Worm (Caenorhabditis elegans) whole organism, L4 larva: ENCODE data around the gene R01H2.4.

Experiments
- F26F4.8 ChIP-seq: fragments of 200-800 bp; sonication (Bioruptor generic); conservative IDR thresholded peaks from 2 replicates; pipeline ENCODE4 v1.3.6; 2022; ENCODE audit warnings: missing genetic modification characterization, missing compliant biosample characterization
- F44E2.7 ChIP-seq: fragments of 200-800 bp; sonication (Bioruptor generic); IDR thresholded peaks from 2 replicates; pipeline ENCODE4 v2.1.2; 2022; ENCODE audit warnings: missing genetic modification characterization, missing compliant biosample characterization
- R02D3.7 ChIP-seq: fragments of 150-350 bp; sonication (generic microtip); optimal IDR thresholded peaks from 3 replicates; lab custom pipeline; 2014; ENCODE audit warnings: missing biosample characterization, missing genetic modification characterization
- T26A8.4 ChIP-seq: fragments of 200-800 bp; sonication (Bioruptor generic); IDR thresholded peaks from 2 replicates; pipeline ENCODE4 v1.3.6; 2022; ENCODE audit warnings: missing genetic modification characterization, missing compliant biosample characterization
- Y105C5A.15 ChIP-seq: fragments of 200-800 bp; sonication (Bioruptor generic); IDR thresholded peaks from 2 replicates; pipeline ENCODE4 v1.3.6; 2022; ENCODE audit warnings: missing genetic modification characterization, missing compliant biosample characterization
- Y48G9A.11 ChIP-seq: fragments of 200-800 bp; sonication (Bioruptor generic); IDR thresholded peaks from 2 replicates; pipeline ENCODE4 v1.3.6; 2022; ENCODE audit warnings: missing genetic modification reagents, missing genetic modification characterization, missing compliant biosample characterization
- Y5F2A.4 ChIP-seq: fragments of 200-800 bp; sonication (Bioruptor generic); optimal IDR thresholded peaks from 2 replicates; lab custom pipeline; 2018; ENCODE audit warnings: mild to moderate bottlenecking, missing genetic modification characterization, missing compliant biosample characterization
- ZK546.5 ChIP-seq, 2 experiments: sonication (generic microtip); optimal IDR thresholded peaks; 2 replicates each; lab custom pipeline; 2017; ENCODE audit warnings: missing biosample characterization in 2 of 2, missing genetic modification characterization in 2 of 2
- aha-1 ChIP-seq: fragments of 150-350 bp; peaks from one replicate; lab custom pipeline; 2014; ENCODE audit warnings: missing biosample characterization, missing genetic modification characterization
- aly-2 ChIP-seq: sonication (generic microtip); optimal IDR thresholded peaks from 2 replicates; lab custom pipeline; 2018; ENCODE audit warnings: missing biosample characterization, missing genetic modification characterization
- ama-1 ChIP-seq: fragments of 150-350 bp; optimal IDR thresholded peaks from 2 replicates; lab custom pipeline; 2014; ENCODE audit warnings: inconsistent platforms, mixed read lengths
- arid-1 ChIP-seq: fragments of 200-800 bp; sonication (Bioruptor generic); conservative IDR thresholded peaks from 2 replicates; pipeline ENCODE4 v1.3.6; 2022; ENCODE audit warnings: missing genetic modification reagents, missing genetic modification characterization, missing compliant biosample characterization
- ctbp-1 ChIP-seq: fragments of 200-800 bp; sonication (Bioruptor generic); IDR thresholded peaks from 2 replicates; pipeline ENCODE4 v1.3.6; 2022; ENCODE audit warnings: missing genetic modification reagents, missing genetic modification characterization, missing compliant biosample characterization
- daf-8 ChIP-seq: fragments of 200-800 bp; sonication (Bioruptor generic); IDR thresholded peaks from 2 replicates; pipeline ENCODE4 v1.3.6; 2022; ENCODE audit warnings: missing genetic modification characterization, missing compliant biosample characterization
- dpl-1 ChIP-seq: fragments of 150-350 bp; optimal IDR thresholded peaks from 2 replicates; lab custom pipeline; 2014; ENCODE audit warnings: missing biosample characterization, missing genetic modification reagents, missing genetic modification characterization
- egl-27 ChIP-seq: sonication (generic microtip); optimal IDR thresholded peaks from 3 replicates; lab custom pipeline; 2017; ENCODE audit warnings: missing biosample characterization, missing genetic modification reagents, missing genetic modification characterization
- fos-1 ChIP-seq: fragments of 150-350 bp; optimal IDR thresholded peaks from 2 replicates; lab custom pipeline; 2014; ENCODE audit warnings: missing biosample characterization, missing genetic modification characterization
- hif-1 ChIP-seq, 2 experiments: sonication (generic microtip); optimal IDR thresholded peaks; 2 replicates each; lab custom pipeline; 2016 to 2017; ENCODE audit warnings: missing compliant biosample characterization in 2 of 2, missing genetic modification characterization in 2 of 2, missing genetic modification reagents in 2 of 2, missing genotype in 2 of 2, mild to moderate bottlenecking in 1 of 2
- hmg-1.1 ChIP-seq: fragments of 200-800 bp; sonication (Bioruptor generic); IDR thresholded peaks from 2 replicates; pipeline ENCODE4 v1.3.6; 2022; ENCODE audit warnings: missing genetic modification reagents, missing genetic modification characterization, missing compliant biosample characterization
- jun-1 ChIP-seq: fragments of 150-350 bp; optimal IDR thresholded peaks from 2 replicates; lab custom pipeline; 2014; ENCODE audit warnings: missing biosample characterization, missing genetic modification reagents, missing genetic modification characterization
- lin-15B ChIP-seq: fragments of 150-350 bp; sonication (generic microtip); optimal IDR thresholded peaks from 3 replicates; lab custom pipeline; 2014; ENCODE audit warnings: missing biosample characterization, missing genetic modification characterization
- lin-39 ChIP-seq: fragments of 150-350 bp; optimal IDR thresholded peaks from 2 replicates; lab custom pipeline; 2014; ENCODE audit warnings: missing biosample characterization, missing genetic modification reagents, missing genetic modification characterization
- lsy-2 ChIP-seq, 2 experiments: fragments of 150-350 bp in 1 of 2; sonication (generic microtip) in 1 of 2; optimal IDR thresholded peaks; 2 replicates each; lab custom pipeline; 2014 to 2017; ENCODE audit warnings: missing biosample characterization in 2 of 2, missing genetic modification characterization in 2 of 2
- madf-5 ChIP-seq, 2 experiments: fragments of 200-800 bp; sonication (Bioruptor generic); IDR thresholded peaks; 2 replicates each; pipeline ENCODE4 v1.3.6; 2022; ENCODE audit warnings: missing compliant biosample characterization in 2 of 2, missing genetic modification characterization in 2 of 2
- mdl-1 ChIP-seq, 2 experiments: fragments of 150-350 bp in 1 of 2; sonication (generic microtip) in 1 of 2; optimal IDR thresholded peaks; 2 replicates each; lab custom pipeline; 2014 to 2017; ENCODE audit warnings: missing biosample characterization in 2 of 2, missing genetic modification characterization in 2 of 2
- mdt-29 ChIP-seq: fragments of 200-800 bp; sonication (Bioruptor generic); IDR thresholded peaks from 2 replicates; pipeline ENCODE4 v1.3.6; 2022; ENCODE audit warnings: missing genetic modification reagents, missing genetic modification characterization, missing compliant biosample characterization
- mep-1 ChIP-seq: fragments of 150-350 bp; sonication (generic microtip); optimal IDR thresholded peaks from 3 replicates; lab custom pipeline; 2014; ENCODE audit warnings: missing biosample characterization, missing genetic modification characterization
- mxl-2 ChIP-seq: fragments of 200-800 bp; sonication (Bioruptor generic); conservative IDR thresholded peaks from 2 replicates; pipeline ENCODE4 v1.3.6; 2022; ENCODE audit warnings: missing genetic modification reagents, missing genetic modification characterization, missing compliant biosample characterization
- nhr-28 ChIP-seq: fragments of 150-350 bp; optimal IDR thresholded peaks from 2 replicates; lab custom pipeline; 2014; ENCODE audit warnings: missing biosample characterization, missing genetic modification characterization
- nhr-42 ChIP-seq: fragments of 200-800 bp; sonication (Bioruptor generic); IDR thresholded peaks from 2 replicates; pipeline ENCODE4 v1.3.6; 2022; ENCODE audit warnings: missing genetic modification characterization, missing compliant biosample characterization
- nhr-6 ChIP-seq: fragments of 150-350 bp; optimal IDR thresholded peaks from 2 replicates; lab custom pipeline; 2014; ENCODE audit warnings: missing biosample characterization, missing genetic modification characterization
- php-3 ChIP-seq: fragments of 200-800 bp; sonication (Bioruptor generic); IDR thresholded peaks from 2 replicates; pipeline ENCODE4 v1.3.6; 2022; ENCODE audit warnings: missing genetic modification reagents, missing genetic modification characterization, missing compliant biosample characterization
- saeg-2 ChIP-seq: fragments of 200-800 bp; sonication (Bioruptor generic); IDR thresholded peaks from 2 replicates; pipeline ENCODE4 v1.3.6; 2022; ENCODE audit warnings: missing genetic modification reagents, missing genetic modification characterization, missing compliant biosample characterization
- snpc-1.2 ChIP-seq: fragments of 200-800 bp; sonication (Bioruptor generic); IDR thresholded peaks from 2 replicates; pipeline ENCODE4 v1.3.6; 2022; ENCODE audit warnings: missing genetic modification reagents, missing genetic modification characterization, missing compliant biosample characterization
- spr-1 ChIP-seq: sonication (generic microtip); optimal IDR thresholded peaks from 2 replicates; lab custom pipeline; 2016; ENCODE audit warnings: mild to moderate bottlenecking, missing genetic modification characterization, missing compliant biosample characterization
- tra-1 ChIP-seq: fragments of 200-800 bp; sonication (Bioruptor generic); IDR thresholded peaks from 2 replicates; pipeline ENCODE4 v1.3.6; 2022; ENCODE audit warnings: missing genetic modification reagents, missing genetic modification characterization, missing compliant biosample characterization
- vab-7 ChIP-seq: fragments of 200-800 bp; sonication (Bioruptor generic); IDR thresholded peaks from 2 replicates; pipeline ENCODE4 v1.3.6; 2022; ENCODE audit warnings: missing genetic modification reagents, missing genetic modification characterization, missing compliant biosample characterization
- zfp-2 ChIP-seq: sonication (generic microtip); optimal IDR thresholded peaks from 2 replicates; lab custom pipeline; 2016; ENCODE audit warnings: mild to moderate bottlenecking, missing genetic modification characterization, missing compliant biosample characterization
- zip-11 ChIP-seq: fragments of 200-800 bp; sonication (Bioruptor generic); IDR thresholded peaks from 2 replicates; pipeline ENCODE4 v1.3.6; 2022; ENCODE audit warnings: missing genetic modification characterization, missing compliant biosample characterization
- zip-2 ChIP-seq: fragments of 150-350 bp; optimal IDR thresholded peaks from 2 replicates; lab custom pipeline; 2014; ENCODE audit warnings: missing biosample characterization, missing genetic modification characterization

Gene R01H2.4

DNA sequence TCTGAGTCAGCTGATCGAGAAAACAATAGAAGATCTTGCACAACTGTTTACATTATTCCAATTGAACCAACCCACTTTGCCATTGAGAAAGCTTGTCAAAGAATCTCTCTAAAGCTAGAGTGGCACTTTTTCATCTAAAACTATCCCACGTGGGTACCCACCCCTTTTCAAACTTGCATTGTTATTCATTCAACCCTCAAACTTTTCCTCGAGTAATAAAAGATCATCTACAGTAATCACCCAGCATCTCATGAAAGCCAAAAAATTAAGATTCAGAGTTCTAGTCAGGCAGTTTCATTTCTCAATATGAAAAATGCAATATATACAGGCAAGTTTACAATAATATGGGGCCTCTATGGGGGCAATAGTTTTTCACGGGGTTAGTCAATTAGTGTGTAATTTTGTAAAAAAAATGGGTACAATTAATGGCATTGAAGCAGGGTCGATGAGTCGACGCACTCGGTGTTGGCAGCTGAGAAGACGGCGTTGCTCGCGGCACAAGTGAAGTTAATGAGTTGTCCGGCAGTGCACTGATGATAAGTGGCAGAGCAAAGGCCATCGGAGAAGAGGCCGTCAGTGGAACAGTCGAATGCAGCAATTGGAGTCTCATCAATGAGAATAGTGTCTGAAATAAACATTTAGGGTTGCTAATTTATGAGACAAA lies 37.9 kb upstream of the R01H2.4 start (continued):
- TF ChIP-seq dpl-1 (GFP tag; lab: Kevin White, UChicago) (no peak), F26F4.8 (GFP tag; lab: Robert Waterston, UW) (no peak), mxl-2 (GFP tag; lab: Robert Waterston, UW) (no peak), ama-1 (lab: Kevin White, UChicago) (no peak), nhr-42 (GFP tag; lab: Robert Waterston, UW) (no peak), zfp-2 (no peak), jun-1 (tag; lab: Kevin White, UChicago) (no peak), hif-1 (tag; optimal IDR thresholded peaks at IDR 0.05; lab: Kevin White, UChicago) (no peak), vab-7 (GFP tag; lab: Robert Waterston, UW) (no peak), madf-5 (GFP tag; IDR thresholded peaks at IDR 0.05; lab: Robert Waterston, UW) (peak in 1 of 2 experiments; percentile 35; a peak in 1 of 4 replicates), arid-1 (GFP tag; lab: Robert Waterston, UW) (0 out of 2 replicates have a peak, but pooled peaks have one; percentile 20), fos-1 (tag; lab: Kevin White, UChicago) (no peak), zip-2 (no peak)

DNA sequence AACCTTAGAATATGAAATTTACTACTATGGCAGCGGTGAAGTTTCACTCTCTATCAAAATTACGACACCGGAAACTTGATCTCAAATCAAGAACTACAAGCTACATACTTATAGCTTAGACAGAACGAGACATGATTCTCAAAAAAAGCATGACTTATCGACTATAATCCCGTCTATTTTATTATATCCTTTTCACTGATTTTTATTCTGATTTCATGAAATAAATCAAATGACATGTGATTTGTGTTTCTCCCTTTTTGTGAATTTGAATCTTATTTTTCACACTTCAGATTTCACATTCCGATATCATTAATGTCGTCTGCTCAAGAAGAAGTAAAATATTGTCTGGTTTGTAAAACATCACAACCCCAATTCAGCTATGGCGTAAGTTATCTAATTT lies 35.9 kb upstream of the R01H2.4 start, which contains the start of gene ZK418.11:
Gene ZK418.11, plus strand, starts transcription at position 289 of the 400 bp plus-strand sequence.
- TF ChIP-seq zip-11 (GFP tag; lab: Robert Waterston, UW) (no peak), ama-1 (lab: Kevin White, UChicago) (no peak), F44E2.7 (GFP tag; lab: Robert Waterston, UW) (no peak), mep-1 (tag; lab: Kevin White, UChicago) (no peak), lsy-2 (tag; optimal IDR thresholded peaks at IDR 0.05; lab: Kevin White, UChicago) (no peak), lin-15B (tag; lab: Kevin White, UChicago) (no peak), lin-39 (tag; lab: Kevin White, UChicago) (no peak), egl-27 (tag; lab: Kevin White, UChicago) (no peak), aly-2 (tag; lab: Kevin White, UChicago) (no peak), jun-1 (tag; lab: Kevin White, UChicago) (no peak), ZK546.5 (tag; optimal IDR thresholded peaks at IDR 0.05; lab: Kevin White, UChicago) (no peak)

DNA sequence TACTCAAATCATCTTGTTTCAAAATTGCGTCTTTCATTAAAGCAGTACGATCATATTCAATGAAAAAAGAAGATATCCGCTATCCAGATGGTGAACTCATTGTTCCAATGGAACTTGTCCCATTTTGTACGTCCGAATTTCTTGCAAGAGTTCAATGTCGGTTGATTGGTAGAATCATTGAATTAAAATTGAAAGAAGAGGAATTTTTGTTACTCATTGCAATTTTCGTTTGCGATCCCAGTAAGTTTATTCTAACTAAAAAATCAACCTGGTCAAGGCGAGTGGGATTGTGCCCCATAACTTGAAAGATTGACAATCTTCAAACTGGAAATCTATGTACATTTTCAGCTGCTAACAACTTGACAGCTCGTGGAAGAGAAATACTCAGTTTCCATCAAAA lies 32.4 kb upstream of the R01H2.4 start:
- TF ChIP-seq mdl-1 (tag; optimal IDR thresholded peaks at IDR 0.05; lab: Kevin White, UChicago) (no peak), aha-1 (tag; lab: Kevin White, UChicago) (peak; percentile 96), Y105C5A.15 (GFP tag; lab: Robert Waterston, UW) (no peak)

DNA sequence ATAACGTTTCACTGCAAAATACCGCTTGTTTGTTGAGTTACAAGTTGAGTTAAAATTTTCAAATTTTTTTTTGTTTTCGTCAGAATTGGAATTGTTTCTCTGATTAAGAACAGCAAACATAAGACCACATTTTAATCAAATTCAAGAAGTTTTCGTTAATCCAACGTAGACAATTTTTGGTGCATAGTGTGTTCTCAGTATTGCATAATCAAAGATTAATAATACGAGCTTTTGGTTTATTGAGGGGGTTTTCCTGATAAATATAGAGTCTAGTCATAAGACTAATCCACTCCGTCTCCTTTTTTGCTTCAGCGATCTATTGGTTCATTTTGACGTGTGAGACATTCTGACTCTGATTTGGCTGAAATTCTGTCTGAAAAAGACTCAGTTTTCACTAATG lies 31.1 kb upstream of the R01H2.4 start, which contains the start of gene nhr-9:
Gene nhr-9, plus strand, starts transcription at position 307 of the 400 bp plus-strand sequence.
- TF ChIP-seq ZK546.5 (tag; optimal IDR thresholded peaks at IDR 0.05; lab: Kevin White, UChicago) = no peak
- TF ChIP-seq aha-1 (tag; lab: Kevin White, UChicago) = no peak
- no peak for TF ChIP-seq tra-1 (GFP tag; lab: Robert Waterston, UW)
- no peak for TF ChIP-seq ctbp-1 (GFP tag; lab: Robert Waterston, UW)
- TF ChIP-seq php-3 (GFP tag; lab: Robert Waterston, UW) = no peak
- no peak for TF ChIP-seq lsy-2 (tag; optimal IDR thresholded peaks at IDR 0.05; lab: Kevin White, UChicago)
- TF ChIP-seq mxl-2 (GFP tag; lab: Robert Waterston, UW) = no peak
- TF ChIP-seq Y5F2A.4 (GFP tag; lab: Kevin White, UChicago) = no peak
- TF ChIP-seq R02D3.7 (tag; lab: Kevin White, UChicago) = no peak
- TF ChIP-seq saeg-2 = no peak
- no peak for TF ChIP-seq hmg-1.1 (GFP tag; lab: Robert Waterston, UW)
- TF ChIP-seq snpc-1.2 (GFP tag; lab: Robert Waterston, UW) = no peak
- TF ChIP-seq Y48G9A.11 (GFP tag; lab: Robert Waterston, UW) = no peak
- TF ChIP-seq nhr-6 (tag; lab: Kevin White, UChicago) = no peak
- no peak for TF ChIP-seq nhr-28 (tag; lab: Kevin White, UChicago)
- no peak for TF ChIP-seq mep-1 (tag; lab: Kevin White, UChicago)
- TF ChIP-seq mdt-29 (GFP tag; lab: Robert Waterston, UW) = no peak
- TF ChIP-seq spr-1 = no peak
- no peak for TF ChIP-seq T26A8.4 (GFP tag; lab: Robert Waterston, UW)
- no peak for TF ChIP-seq daf-8
- TF ChIP-seq, all 104 proteins: peak for 0
